Worm (Caenorhabditis elegans) whole organism, midembryonic: Measurements from ENCODE around the gene pdi-2.

ENCODE experiments used
- T22C8.4 ChIP-seq: fragments of 200-800 bp; sonication (Bioruptor generic); IDR thresholded peaks from 2 replicates; pipeline ENCODE4 v1.3.6; 2022; ENCODE audit warnings: missing genetic modification characterization, missing compliant biosample characterization
- cog-1 ChIP-seq: sonication (generic microtip); optimal IDR thresholded peaks from 2 replicates; lab custom pipeline; 2016; ENCODE audit warnings: missing genetic modification characterization, missing compliant biosample characterization
- flt-1 ChIP-seq: fragments of 200-800 bp; sonication (Bioruptor generic); IDR thresholded peaks from 2 replicates; pipeline ENCODE4 v1.3.6; 2022; ENCODE audit warnings: missing genetic modification characterization, missing compliant biosample characterization
- klf-2 ChIP-seq: fragments of 200-800 bp; sonication (Bioruptor generic); conservative IDR thresholded peaks from 2 replicates; pipeline ENCODE4 v1.3.6; 2022; ENCODE audit warnings: missing genetic modification reagents, missing genetic modification characterization, missing compliant biosample characterization
- med-1 ChIP-seq: sonication (generic microtip); optimal IDR thresholded peaks from 2 replicates; lab custom pipeline; 2017; ENCODE audit warnings: missing genetic modification characterization, mild to moderate bottlenecking, missing compliant biosample characterization, antibody characterized with exemption, missing genetic modification reagents; ENCODE audit not compliant: insufficient read depth
- ref-1 ChIP-seq: fragments of 200-800 bp; sonication (Bioruptor generic); conservative IDR thresholded peaks from 2 replicates; pipeline ENCODE4 v1.3.6; 2022; ENCODE audit warnings: missing genetic modification reagents, missing genetic modification characterization, missing compliant biosample characterization
- tab-1 ChIP-seq: fragments of 200-800 bp; sonication (Bioruptor generic); IDR thresholded peaks from 2 replicates; pipeline ENCODE4 v1.3.6; 2022; ENCODE audit warnings: missing genetic modification characterization, missing compliant biosample characterization
- ztf-23 ChIP-seq: fragments of 200-800 bp; sonication (Bioruptor generic); IDR thresholded peaks from 2 replicates; pipeline ENCODE4 v1.3.6; 2022; ENCODE audit warnings: missing genetic modification reagents, missing genetic modification characterization, missing compliant biosample characterization
- ztf-29 ChIP-seq: fragments of 200-800 bp; sonication (Bioruptor generic); IDR thresholded peaks from 2 replicates; pipeline ENCODE4 v1.3.6; 2022; ENCODE audit warnings: missing genetic modification reagents, missing genetic modification characterization, missing compliant biosample characterization

Gene pdi-2

ce11 chrX:4561863-4562262 lies 37.9 kb downstream of the pdi-2 start, which contains the start of gene C05E11.6:
Gene C05E11.6 (plus strand): TSS chrX:4562163.
- no peak for TF ChIP-seq ztf-29
- TF ChIP-seq cog-1 (tag; lab: Kevin White, UChicago) = no peak

DNA sequence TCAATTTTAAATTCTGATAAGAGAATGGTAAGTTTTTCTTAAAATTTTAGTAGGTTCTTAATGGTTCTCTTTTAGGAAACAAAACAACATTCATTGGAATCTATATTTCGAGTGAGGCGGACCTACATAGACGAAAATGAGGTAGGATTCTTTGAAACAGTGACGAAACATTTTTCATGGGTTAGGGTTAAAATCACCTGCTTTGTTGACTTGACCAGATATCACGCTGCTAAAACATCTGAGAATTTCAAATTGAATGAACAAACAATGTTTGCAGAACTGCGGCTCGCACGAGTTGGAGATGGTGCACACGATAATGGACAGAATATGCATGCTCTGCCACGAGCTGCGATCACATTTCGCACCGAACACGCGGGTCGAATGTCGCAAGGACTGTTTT lies 38.3 kb downstream of the pdi-2 start:
- TF ChIP-seq klf-2 (GFP tag; lab: Robert Waterston, UW) (no peak), T22C8.4 (GFP tag; lab: Robert Waterston, UW) (no peak), flt-1 (GFP tag; lab: Robert Waterston, UW) (no peak), med-1 (GFP tag; lab: Kevin White, UChicago) (no peak), ref-1 (GFP tag; lab: Robert Waterston, UW) (no peak), ztf-29 (no peak), cog-1 (tag; lab: Kevin White, UChicago) (no peak), ztf-23 (GFP tag; lab: Robert Waterston, UW) (no peak), tab-1 (GFP tag; lab: Robert Waterston, UW) (no peak)

DNA sequence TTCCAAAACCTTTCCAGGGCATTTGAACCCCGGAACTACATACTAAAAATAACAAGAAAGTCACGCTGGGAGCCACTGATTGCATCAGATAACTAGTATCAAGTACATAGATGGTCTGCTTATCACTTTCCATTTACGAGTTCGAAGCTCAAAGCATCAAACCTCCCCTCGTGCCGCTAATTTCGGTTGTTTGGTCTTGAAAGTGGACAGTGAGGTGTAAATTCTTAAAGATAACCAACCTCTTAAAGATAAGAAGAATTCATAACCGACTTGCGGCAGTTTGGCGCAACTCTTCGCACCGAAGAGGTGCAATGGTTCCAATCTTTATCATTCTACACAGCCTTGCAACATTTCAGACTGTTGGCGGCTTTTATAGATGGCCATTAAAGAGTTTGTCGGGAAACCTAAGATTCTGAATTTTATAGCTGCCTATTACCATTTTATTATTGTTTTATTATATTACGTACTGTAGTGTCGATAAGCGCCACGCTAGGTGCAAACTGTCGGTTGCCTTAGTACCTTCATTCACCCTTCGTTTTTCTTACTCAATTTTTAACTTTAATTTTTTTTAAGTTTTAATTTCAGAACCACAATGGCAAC lies 40.9 kb downstream of the pdi-2 start, which contains the start of gene amt-4:
amt-4 (plus strand) TSS at position 586 of the 600 bp plus-strand sequence.
- TF ChIP-seq ztf-29 (no peak), flt-1 (GFP tag; lab: Robert Waterston, UW) (no peak), med-1 (GFP tag; lab: Kevin White, UChicago) (no peak), T22C8.4 (GFP tag; lab: Robert Waterston, UW) (no peak), ztf-23 (GFP tag; lab: Robert Waterston, UW) (no peak), ref-1 (GFP tag; lab: Robert Waterston, UW) (no peak), tab-1 (GFP tag; lab: Robert Waterston, UW) (no peak), klf-2 (GFP tag; lab: Robert Waterston, UW) (no peak), cog-1 (tag; lab: Kevin White, UChicago) (no peak)

- TF ChIP-seq tab-1 (GFP tag; lab: Robert Waterston, UW) = no peak
- no peak for TF ChIP-seq ztf-29
- no peak for TF ChIP-seq T22C8.4 (GFP tag; lab: Robert Waterston, UW)
- TF ChIP-seq ref-1 (GFP tag; lab: Robert Waterston, UW) = no peak
- TF ChIP-seq klf-2 (GFP tag; lab: Robert Waterston, UW) = no peak
- no peak for TF ChIP-seq flt-1 (GFP tag; lab: Robert Waterston, UW)
- no peak for TF ChIP-seq ztf-23 (GFP tag; lab: Robert Waterston, UW)
- no peak for TF ChIP-seq cog-1 (tag; lab: Kevin White, UChicago)
- no peak for TF ChIP-seq med-1 (GFP tag; lab: Kevin White, UChicago)
These were observed 43.2 kb downstream of the pdi-2 start for ce11 chrX:4567110-4567509.

DNA sequence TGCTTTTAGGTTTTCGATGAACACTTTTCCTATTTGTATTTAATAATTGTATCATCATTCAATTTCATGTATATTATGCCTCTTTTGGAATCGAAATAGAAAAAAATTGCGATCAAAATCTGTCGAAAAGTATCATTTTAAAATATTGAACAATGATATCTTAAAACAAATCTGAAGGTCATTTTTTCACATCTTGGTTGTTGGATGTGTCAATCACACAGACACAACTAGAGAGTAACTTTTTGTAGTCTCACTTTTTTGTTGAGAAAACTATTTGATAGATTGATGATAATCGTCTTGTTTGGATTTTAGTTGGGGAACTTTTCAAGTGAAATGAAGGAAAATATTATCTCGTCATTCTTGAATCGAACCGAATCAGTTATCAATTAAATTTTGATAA lies 45.3 kb downstream of the pdi-2 start:
- no peak for TF ChIP-seq cog-1 (tag; lab: Kevin White, UChicago)
- TF ChIP-seq klf-2 (GFP tag; lab: Robert Waterston, UW) = no peak
- no peak for TF ChIP-seq ztf-29
- no peak for TF ChIP-seq tab-1 (GFP tag; lab: Robert Waterston, UW)
- no peak for TF ChIP-seq ref-1 (GFP tag; lab: Robert Waterston, UW)
- TF ChIP-seq flt-1 (GFP tag; lab: Robert Waterston, UW) = no peak
- TF ChIP-seq ztf-23 (GFP tag; lab: Robert Waterston, UW) = no peak
- no peak for TF ChIP-seq T22C8.4 (GFP tag; lab: Robert Waterston, UW)
- no peak for TF ChIP-seq med-1 (GFP tag; lab: Kevin White, UChicago)

DNA sequence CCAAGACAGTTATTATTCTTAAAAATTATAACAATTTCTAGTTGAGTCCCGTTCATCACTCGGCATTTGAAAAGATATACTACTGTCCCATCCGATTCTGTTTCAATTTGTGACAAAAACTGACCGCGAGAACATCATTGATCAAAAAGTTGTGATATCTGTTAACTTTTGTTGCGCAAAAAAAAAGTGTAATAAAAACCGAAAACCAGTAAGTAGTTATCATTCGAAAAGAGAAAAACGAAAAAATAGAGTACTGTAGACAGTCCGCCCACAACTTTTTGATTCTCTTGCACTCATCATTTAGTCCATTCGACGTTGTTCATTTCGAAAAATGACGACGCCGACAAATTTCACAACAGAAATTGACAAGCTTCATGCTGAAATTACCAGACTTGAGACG lies 47.2 kb downstream of the pdi-2 start, which contains the start of gene amt-1:
amt-1 (plus strand) TSS at position 301 of the 400 bp plus-strand sequence.
- TF ChIP-seq ref-1 (GFP tag; lab: Robert Waterston, UW) (no peak), tab-1 (GFP tag; lab: Robert Waterston, UW) (no peak), T22C8.4 (GFP tag; lab: Robert Waterston, UW) (no peak), flt-1 (GFP tag; lab: Robert Waterston, UW) (no peak), klf-2 (GFP tag; lab: Robert Waterston, UW) (no peak), cog-1 (tag; lab: Kevin White, UChicago) (no peak), ztf-23 (GFP tag; lab: Robert Waterston, UW) (no peak), ztf-29 (no peak), med-1 (GFP tag; lab: Kevin White, UChicago) (no peak)

DNA sequence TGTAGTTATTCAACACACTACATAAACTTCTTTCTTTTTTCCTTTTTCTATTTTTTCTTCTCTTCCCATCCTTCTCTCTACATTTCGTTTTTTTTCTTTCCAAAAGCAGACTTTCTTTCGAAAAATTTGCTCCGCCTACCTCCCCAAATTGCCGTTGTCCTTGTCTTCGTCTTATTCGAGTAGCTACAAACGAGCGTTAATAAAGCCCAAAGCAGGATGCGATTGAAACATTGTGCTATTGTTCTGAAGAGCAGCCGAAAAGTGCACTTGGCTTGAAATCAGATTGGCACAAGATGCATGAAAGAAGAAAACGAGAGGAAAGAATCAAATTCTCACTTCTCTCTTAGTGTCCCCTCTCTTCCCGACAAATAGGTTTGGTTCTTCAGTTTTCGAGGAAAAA lies 50.9 kb downstream of the pdi-2 start:
- no peak for TF ChIP-seq flt-1 (GFP tag; lab: Robert Waterston, UW)
- no peak for TF ChIP-seq ztf-29
- no peak for TF ChIP-seq klf-2 (GFP tag; lab: Robert Waterston, UW)
- no peak for TF ChIP-seq ztf-23 (GFP tag; lab: Robert Waterston, UW)
- no peak for TF ChIP-seq ref-1 (GFP tag; lab: Robert Waterston, UW)
- no peak for TF ChIP-seq T22C8.4 (GFP tag; lab: Robert Waterston, UW)
- TF ChIP-seq med-1 (GFP tag; lab: Kevin White, UChicago) = no peak
- TF ChIP-seq tab-1 (GFP tag; lab: Robert Waterston, UW) = no peak
- TF ChIP-seq cog-1 (tag; lab: Kevin White, UChicago) = no peak
